Worm (Caenorhabditis elegans): Measurements from ENCODE around the gene ptr-4.

- no peak for TF ChIP-seq nhr-12 (tag; optimal IDR thresholded peaks at IDR 0.05)
- TF ChIP-seq egl-27 (tag; optimal IDR thresholded peaks at IDR 0.05), result no peak
- TF ChIP-seq ceh-82 (tag; optimal IDR thresholded peaks at IDR 0.05), result no peak
- TF ChIP-seq ama-1 (optimal IDR thresholded peaks at IDR 0.05), result no peak
Observed at ce11 chrX:6039544-6039943, 26.2 kb downstream of the ptr-4 start, which contains the start of gene hsp-25.
